Fruit fly (Drosophila melanogaster) ovary, adult (tissue): ENCODE measurements around the gene CG44158.

ENCODE experiments used
- CG17801 ChIP-seq: fragments of 200-800 bp; optimal IDR thresholded peaks from 2 replicates; lab custom pipeline; 2019; ENCODE audit warnings: missing biosample characterization, mild to moderate bottlenecking, missing genetic modification characterization, moderate library complexity; ENCODE audit not compliant: partially characterized antibody

CG44158 gene

DNA sequence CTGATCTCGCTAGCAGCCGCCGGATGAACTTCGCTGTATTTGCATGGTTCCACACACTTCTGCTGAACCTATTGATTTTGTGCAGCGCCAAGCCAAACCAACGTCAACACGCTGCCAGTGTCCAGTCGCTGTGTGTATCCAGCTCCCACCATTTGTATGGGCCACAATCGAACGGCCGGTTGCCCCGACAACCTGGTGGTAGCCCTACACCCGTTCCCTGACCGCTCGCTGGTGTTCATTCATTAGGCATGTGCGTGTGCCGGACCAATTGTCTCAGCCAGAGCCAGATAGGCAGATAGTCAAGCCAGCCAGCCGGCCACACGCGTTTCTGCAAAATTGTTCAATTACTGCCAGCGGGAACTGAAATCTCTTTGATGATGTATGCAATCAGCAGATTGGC is 16.7 kb upstream of the CG44158 start, which contains the start of gene CG14313:
Gene CG14313, minus strand, starts transcription at position 101 of the 400 bp plus-strand sequence.
- no peak for TF ChIP-seq CG17801

DNA sequence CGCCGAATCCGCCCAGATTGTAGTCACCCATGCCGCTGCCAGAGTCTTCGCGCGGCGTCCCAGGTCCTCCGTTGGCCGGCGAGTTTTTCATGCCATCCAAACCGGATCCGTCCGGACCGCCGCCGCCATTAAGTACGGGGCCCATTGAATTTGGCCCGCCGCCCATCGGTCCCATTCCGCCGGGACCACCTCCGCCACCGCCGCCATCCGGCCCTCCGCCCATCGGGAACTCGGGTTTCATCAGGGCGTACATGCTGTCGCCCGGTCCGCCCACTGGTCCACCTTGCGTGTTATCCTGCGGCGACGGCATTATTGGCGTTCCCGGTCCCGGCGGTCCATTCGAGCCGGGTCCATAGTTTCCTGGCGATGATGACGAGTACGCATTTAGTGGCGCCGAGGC is 13.3 kb upstream of the CG44158 start:
- no peak for TF ChIP-seq CG17801

DNA sequence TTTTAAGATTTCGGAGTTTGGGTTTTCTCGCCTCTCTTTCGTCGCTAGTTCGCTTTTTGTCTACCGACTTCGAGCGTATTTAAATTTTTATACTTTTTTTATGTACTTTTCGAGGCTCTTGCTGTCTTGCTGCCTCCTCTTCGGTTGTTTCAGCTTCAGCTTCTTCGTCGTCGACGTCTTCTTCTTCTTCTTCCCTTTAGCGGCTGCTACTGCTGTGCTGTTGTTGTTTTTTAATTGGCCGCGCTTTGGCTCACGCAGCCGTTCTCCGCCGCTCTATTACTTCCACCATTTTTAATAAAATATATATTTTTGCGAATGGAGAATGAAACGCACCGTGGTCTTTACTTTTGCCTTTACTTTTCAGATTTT is 12.0 kb upstream of the CG44158 start:
- no peak for TF ChIP-seq CG17801

DNA sequence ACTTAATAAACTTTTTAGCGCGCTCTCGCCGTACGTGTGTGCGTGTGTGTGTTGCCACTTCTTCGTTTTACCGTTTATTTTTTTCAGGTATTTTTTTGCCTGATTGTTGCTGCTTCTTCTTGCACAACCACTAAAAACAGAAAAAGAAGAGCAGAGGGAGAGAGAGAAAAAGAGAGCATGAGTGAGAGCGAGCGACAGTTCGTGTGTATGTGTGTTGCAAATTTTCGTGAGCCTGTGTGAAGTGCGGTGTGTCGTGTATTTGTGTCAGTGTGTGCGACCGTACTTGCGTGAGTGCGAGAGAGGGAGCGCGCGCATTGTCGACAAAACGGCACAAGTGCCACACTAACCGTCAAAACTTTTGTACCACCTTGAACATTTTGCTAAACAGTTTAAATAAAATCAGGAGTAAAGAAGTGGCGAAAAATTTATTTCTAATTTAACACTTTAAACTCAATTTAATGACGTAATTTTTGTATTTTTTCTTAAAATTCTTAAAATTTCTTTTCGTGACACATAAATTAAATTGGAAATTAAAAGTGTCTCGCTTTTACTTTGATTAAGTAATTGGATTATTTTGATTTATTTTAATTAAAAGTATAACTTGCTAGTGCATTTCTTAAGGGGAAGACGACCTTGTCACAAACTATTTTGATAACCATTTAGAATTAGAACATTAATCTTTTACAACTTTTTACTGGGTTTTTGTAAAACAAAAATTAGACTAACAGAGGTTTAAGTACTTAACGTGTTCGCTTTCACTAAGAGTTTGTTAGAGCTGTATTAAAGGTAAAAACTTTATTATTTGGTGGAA is 11.4 kb upstream of the CG44158 start:
- peak; percentile 93 for TF ChIP-seq CG17801

DNA sequence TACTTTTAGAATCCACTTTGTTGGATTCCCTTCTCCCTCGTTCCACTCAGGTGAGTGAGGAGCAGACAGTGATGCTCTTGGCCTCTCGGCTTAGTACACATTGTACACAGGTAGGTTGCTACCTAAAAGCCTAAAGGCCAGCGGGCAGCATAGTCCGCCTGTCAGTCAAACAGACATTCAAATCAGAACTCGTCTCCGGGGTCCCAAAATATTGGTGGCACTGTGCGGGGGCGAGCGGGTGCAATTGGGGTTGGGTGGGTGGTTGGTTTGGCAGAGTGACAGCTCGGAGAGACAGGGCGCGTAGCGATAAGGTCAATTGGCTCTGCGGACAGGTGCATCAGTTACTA is 10.8 kb upstream of the CG44158 start:
- no peak for TF ChIP-seq CG17801

DNA sequence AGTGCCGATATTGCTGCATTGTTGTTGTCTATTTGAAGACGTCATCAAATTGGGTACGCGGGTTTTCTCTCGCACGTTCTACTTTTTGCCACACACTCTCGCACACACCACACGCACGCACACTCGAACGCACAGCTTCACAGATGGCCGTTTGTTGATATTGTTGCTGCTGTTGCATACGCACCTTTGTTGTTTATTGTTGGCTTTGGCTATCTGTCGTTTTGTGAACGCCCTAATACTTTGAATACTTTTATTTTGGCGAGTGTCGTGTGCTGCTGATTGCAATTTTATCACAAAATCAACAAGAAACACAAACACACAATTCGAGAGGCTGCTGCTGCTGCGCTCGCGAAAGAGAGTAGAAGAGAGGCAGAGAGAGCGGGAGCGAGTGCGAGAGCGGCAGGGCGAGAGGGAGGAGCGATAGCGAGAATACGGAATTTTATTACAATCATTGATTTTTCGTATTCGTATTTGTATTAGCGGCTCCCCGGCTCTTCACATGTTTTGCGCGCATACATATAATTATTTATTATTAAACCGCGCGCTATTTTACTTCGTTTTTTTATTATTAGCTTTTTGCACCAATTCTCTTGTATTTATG is 10.0 kb upstream of the CG44158 start:
- TF ChIP-seq CG17801: peak; percentile 61

DNA sequence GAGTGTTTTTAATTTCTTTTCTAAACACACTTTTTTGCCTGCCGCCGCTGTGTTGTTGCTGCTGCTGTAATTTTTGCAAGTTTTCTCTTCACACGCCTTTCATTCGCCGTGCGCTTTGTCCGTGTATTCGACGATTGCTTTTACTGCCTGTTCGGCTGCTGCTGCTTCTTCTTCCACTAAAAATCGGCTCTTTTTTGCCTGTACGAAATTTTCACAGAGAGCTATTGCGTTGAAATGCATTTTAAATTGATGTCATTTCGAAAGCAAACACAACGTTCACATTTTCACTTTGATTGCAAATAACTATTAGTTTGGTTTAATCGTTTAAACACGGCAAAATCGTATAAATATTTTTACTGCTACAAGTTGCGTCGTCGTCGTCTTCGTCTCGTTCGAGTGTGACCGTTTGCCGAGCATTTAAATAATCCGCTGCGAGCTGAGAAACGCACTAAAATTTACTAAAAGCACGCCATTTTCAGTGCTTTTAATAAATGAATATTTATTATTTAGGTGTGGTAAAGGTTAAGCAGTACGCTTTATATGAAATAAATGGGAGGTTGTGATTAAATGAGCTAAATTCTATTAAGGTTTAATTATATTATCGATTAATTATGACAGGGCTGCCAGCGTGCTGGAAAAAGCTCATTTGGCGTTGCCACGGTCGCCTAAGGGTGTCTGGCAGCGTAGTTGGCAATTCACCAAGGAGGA is 9.2 kb upstream of the CG44158 start, which contains the start of the genes Ssdp and CG7985:
Gene Ssdp, minus strand, starts transcription at position 419 of the 708 bp plus-strand sequence.
Gene CG7985, plus strand, starts transcription at position 681 of the 708 bp plus-strand sequence.
- no peak for TF ChIP-seq CG17801

DNA sequence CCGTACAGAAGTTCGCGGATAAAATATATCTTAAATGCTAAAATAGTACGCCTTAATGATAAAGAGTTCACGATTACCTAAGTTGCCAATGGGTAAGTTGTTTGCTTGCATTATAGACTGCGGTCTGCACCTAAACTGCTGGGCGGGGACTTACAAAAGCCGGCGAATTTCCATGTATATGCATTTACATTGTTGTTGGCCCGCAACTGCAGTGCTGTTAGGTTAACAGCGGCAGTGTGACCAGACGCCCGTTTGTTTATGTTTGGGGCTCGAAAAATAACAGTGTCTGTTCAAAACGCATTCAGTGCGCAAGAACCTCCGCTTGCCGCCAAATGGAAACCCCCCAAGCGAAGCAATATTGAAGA is 8.7 kb upstream of the CG44158 start:
- TF ChIP-seq CG17801: no peak

DNA sequence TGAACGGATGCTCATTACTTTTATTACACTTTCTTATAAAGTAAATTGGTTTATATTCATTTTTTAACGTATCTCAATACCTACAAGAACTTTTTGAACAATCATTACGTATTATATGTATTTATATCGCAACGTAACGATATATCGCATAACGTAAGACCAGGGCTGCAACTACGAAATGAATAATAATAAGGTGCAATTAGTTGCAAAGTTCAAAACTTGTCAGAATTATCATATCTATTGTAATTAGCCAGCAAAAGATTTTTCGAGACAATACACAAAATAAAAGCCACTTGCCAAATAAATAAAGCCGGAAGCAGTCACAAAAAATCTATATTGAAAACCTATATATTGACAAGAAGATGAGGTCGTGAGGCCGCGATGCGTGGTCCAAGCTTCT is 6.7 kb downstream of the CG44158 start:
- peak; percentile 36 for TF ChIP-seq CG17801

DNA sequence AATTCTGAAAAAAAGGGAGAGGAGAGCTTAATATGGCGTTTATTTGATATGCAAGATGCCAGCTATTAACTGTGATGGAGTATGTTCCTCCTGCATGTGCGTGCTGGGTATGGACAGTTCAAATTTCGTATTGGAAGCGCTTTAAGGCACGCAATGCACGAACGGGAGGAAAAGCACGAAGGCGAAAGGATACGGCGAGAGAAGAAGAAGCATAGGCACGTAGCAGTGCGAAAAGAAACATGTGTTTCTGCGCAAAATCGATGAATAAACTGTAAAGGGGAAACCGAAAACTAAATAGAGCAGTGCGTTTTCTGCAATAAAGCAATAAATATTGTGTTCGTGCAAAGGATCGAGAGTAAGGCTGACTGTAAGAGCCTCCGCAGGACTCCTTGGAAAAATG is 7.3 kb downstream of the CG44158 start, which contains the start of gene CG14314:
Gene CG14314, plus strand, starts transcription at position 243 of the 400 bp plus-strand sequence.
- TF ChIP-seq CG17801: no peak

DNA sequence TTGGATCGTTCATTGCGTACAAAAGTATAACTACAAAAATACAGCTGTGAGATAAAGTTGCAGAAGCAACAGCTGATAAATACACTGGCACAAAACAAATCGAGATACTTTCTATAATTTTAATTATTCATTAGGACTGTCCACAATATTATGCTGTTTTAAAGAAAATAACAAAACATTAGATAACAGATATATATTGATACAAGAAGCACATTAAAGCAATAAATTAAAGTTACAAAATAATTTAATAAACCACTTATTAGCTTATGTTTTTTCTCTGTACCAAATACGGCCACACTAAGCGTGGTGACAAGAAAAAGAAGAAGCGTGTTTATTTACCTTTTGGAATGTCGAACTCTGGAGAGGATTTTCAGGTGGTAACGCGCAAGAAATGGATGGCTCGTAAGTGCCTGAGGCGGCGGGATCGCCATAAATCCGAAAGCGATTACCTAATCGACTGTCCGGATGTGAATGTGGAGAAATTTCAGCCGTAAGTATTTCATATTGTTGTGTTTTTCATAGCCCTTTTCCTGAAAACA is 11.7 kb downstream of the CG44158 start, which contains the start of the genes CG7988 and CG7183:
Gene CG7988, plus strand, starts transcription at position 316 of the 539 bp plus-strand sequence.
Gene CG7183, minus strand, starts transcription at position 489 of the 539 bp plus-strand sequence.
- peak; percentile 98 for TF ChIP-seq CG17801

DNA sequence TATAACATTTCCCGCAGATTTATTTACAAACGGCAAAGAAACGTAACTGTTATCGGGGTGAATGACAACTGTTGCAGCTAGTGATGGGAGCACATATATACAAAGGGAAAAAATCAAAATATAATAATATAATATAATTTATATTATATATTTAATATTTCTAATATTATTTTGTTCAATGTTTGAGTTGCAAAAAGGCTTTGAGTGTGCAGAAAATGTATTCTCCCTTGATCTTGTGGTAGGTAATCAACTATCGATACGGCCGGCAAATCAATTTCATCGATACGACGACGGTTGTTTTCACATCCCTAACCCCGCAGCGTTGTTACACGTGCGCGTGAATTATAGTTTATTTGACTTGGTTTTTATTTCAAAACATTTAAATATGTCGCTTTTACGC is 14.9 kb downstream of the CG44158 start, which contains the start of the genes mTerf5 and Non3:
Gene mTerf5, minus strand, starts transcription at position 249 of the 400 bp plus-strand sequence.
Gene Non3, plus strand, starts transcription at position 289 of the 400 bp plus-strand sequence.
- TF ChIP-seq CG17801: peak; percentile 73

DNA sequence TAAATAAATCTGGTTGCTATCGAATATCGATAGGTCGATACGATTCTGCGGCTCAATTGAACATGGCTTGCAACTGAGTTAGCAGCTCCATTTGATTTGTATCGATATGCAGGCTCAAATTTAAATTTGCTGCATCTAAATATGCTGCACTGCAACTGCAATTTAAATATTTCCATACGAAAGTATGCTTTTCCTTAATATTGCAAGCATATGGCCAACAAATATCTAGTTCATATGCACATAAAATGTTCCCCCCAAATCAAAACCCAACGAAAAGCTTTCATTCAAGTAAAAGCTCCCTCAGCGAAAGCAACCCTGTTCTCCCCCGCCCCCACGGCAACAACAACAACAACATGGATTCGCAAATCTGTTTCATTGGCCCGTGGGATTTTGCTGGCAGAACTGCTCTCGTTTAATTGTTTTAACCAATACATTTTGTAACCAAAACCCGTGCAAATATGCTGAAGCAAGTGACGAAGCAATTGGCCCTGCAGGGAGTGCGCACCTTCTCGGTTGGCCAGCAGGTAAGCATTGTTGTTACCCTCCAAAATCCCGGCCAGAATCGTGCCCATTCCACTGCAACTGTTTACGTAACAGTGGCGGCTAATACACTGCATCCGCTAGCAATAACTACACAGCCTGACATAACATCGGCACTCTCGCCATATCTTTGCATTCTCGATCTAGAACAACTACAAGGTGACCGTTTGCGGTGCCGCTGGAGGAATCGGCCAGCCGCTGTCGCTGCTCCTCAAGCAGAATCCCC is 17.6 kb downstream of the CG44158 start, which contains the start of the genes CG7168 and Mdh2:
Gene CG7168, minus strand, starts transcription at position 40 of the 766 bp plus-strand sequence.
Gene Mdh2, plus strand, starts transcription at position 354 of the 766 bp plus-strand sequence.
- TF ChIP-seq CG17801: peak; percentile 12

DNA sequence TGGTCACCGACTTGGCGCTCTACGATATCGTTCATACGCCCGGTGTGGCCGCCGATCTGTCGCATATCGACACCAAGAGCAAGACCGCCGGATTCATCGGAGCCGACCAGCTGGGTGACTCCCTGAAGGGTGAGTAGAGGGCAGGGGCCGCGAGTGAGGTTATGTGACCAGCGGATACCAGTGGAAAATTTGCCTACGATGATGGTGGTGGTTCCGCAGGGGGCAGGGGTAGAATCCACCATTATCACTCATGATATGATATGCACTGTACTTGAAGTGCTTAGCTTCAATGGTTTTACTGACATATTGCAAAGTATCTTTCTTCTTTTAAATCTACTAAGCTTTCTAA is 18.2 kb downstream of the CG44158 start:
- no peak for TF ChIP-seq CG17801

DNA sequence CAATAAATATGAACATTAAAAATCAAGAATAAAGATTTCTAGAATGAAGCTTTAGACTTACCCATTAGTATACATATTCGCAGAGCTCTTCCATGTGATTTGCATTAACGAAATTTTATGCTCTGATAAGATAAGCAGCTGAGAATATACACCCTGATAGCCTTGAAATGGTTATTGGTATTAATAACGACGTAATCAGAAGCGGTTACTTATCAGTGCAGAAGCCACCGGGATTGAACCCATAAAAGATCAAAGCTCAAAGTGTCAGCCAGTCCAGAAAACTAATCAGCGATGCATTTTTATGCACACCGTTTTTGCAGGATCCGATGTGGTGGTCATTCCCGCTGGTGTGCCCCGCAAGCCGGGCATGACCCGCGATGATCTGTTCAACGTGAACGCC is 18.8 kb downstream of the CG44158 start:
- TF ChIP-seq CG17801: no peak

DNA sequence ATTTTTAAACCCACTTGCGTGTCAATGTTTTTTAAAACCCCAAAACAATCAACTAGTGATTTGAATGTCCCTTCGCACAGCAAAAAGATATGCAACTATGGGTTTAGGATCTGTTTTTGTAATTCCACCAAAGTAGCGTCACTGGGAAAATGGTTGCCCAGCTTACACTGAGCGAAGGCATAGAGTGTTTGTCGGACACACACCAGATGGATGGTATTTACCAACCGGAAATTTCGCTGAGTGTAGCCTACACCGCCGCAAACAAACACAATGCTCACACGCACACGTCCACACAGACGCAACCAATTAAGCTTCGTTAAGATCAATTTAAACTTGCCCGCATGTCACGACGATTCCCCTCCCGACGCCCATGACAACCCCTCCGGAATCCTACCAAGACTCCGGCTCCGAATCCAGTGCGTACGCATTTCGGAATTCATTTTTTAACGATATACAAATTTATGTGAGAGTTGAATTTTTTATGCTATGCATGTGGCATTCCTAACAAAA is 20.2 kb downstream of the CG44158 start:
- TF ChIP-seq CG17801: no peak
